Fruit fly (Drosophila melanogaster): ENCODE results near the gene aurA.

aurA gene

DNA sequence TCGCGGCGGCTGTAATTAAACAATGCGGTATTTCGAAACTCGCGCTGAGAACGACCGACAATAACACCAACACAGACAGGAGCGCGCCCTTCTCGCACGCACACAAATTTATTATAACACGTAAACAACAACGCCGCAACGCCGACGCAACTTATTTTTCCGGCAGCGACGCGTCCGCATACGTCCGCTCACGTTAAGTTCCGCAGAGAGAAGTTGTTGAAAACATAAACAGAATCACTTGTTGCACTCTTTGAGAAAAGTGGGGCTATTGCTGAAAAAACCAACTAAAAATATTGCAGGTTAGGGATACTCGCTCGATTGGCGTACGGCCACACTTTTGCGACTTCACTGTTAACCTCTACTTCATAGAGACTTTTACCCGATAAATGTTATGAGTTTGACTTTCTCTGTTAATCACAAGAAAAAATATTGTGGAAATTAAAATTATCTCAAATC is 14.0 kb upstream of the aurA start, which contains the start of gene Cad87A (continued):
- TF ChIP-seq CG43689 (GFP tag; IDR thresholded peaks at IDR 0.05), result no peak
- peak; percentile 66 for TF ChIP-seq gsb-n (tag; optimal IDR thresholded peaks at IDR 0.05)
- TF ChIP-seq Med (GFP tag), result peak; percentile 91
- TF ChIP-seq HLH3B (GFP tag; IDR thresholded peaks at IDR 0.05), result no peak
- TF ChIP-seq CG13894 (tag; optimal IDR thresholded peaks at IDR 0.05), result peak; percentile 52
- TF ChIP-seq CG8290 (GFP tag; optimal IDR thresholded peaks at IDR 0.05), result no peak
- TF ChIP-seq CG8290 (tag; optimal IDR thresholded peaks at IDR 0.05), result peak in 1 of 2 experiments; percentile 65
- no peak for TF ChIP-seq chn (GFP tag; optimal IDR thresholded peaks at IDR 0.05)
- peak; percentile 38 for TF ChIP-seq CG11504 (tag; optimal IDR thresholded peaks at IDR 0.05)
- no peak for TF ChIP-seq Ravus (GFP tag; IDR thresholded peaks at IDR 0.05)
- TF ChIP-seq Hand (GFP tag; optimal IDR thresholded peaks at IDR 0.05), result no peak
- TF ChIP-seq jumu (GFP tag; optimal IDR thresholded peaks at IDR 0.05), result no peak
- TF ChIP-seq CG2712 (tag; optimal IDR thresholded peaks at IDR 0.05), result peak; percentile 28
- no peak for TF ChIP-seq Bgb (GFP tag; IDR thresholded peaks at IDR 0.05; ENCODE audit: partially characterized antibody)
- no peak for TF ChIP-seq CG18619 (GFP tag; optimal IDR thresholded peaks at IDR 0.05)
- TF ChIP-seq Drgx (GFP tag; IDR thresholded peaks at IDR 0.05), result no peak
- TF ChIP-seq ATbp (GFP tag; optimal IDR thresholded peaks at IDR 0.05), result peak; percentile 59
- no peak for TF ChIP-seq tup (GFP tag; optimal IDR thresholded peaks at IDR 0.05)
- peak; percentile 2 for TF ChIP-seq tap (tag; optimal IDR thresholded peaks at IDR 0.05)
- TF ChIP-seq h (optimal IDR thresholded peaks at IDR 0.05), result no peak
- TF ChIP-seq CG16779 (GFP tag; IDR thresholded peaks at IDR 0.05), result no peak
- no peak for TF ChIP-seq usp (GFP tag; optimal IDR thresholded peaks at IDR 0.05)
- TF ChIP-seq CG30403 (GFP tag; optimal IDR thresholded peaks at IDR 0.05), result no peak
- no peak for TF ChIP-seq CG6654 (GFP tag; optimal IDR thresholded peaks at IDR 0.05)
- TF ChIP-seq HmgD (GFP tag; optimal IDR thresholded peaks at IDR 0.05), result peak; percentile 38
- TF ChIP-seq aop (GFP tag; IDR thresholded peaks at IDR 0.05), result no peak
- peak; percentile 36 for TF ChIP-seq trem (tag; optimal IDR thresholded peaks at IDR 0.05)
- no peak for TF ChIP-seq C15 (GFP tag; IDR thresholded peaks at IDR 0.05)
- TF ChIP-seq CG17359 (tag; optimal IDR thresholded peaks at IDR 0.05), result peak; percentile 23
- TF ChIP-seq her (GFP tag; optimal IDR thresholded peaks at IDR 0.05), result peak; percentile 21
- TF ChIP-seq TFAM (GFP tag; optimal IDR thresholded peaks at IDR 0.05), result no peak
- peak; percentile 82 for TF ChIP-seq HLHmδ (GFP tag; optimal IDR thresholded peaks at IDR 0.05)
- TF ChIP-seq CG12071 (GFP tag; optimal IDR thresholded peaks at IDR 0.05), result peak; percentile 45
- peak; percentile 15 for TF ChIP-seq unpg (GFP tag; optimal IDR thresholded peaks at IDR 0.05)
- peak in 1 of 2 experiments; percentile 85 for TF ChIP-seq tll (GFP tag; optimal IDR thresholded peaks at IDR 0.05)
- no peak for TF ChIP-seq Oaz (GFP tag; IDR thresholded peaks at IDR 0.05)
- TF ChIP-seq zfh2 (GFP tag; optimal IDR thresholded peaks at IDR 0.05), result no peak
- no peak for TF ChIP-seq toy (GFP tag; IDR thresholded peaks at IDR 0.05)
- peak; percentile 62 for TF ChIP-seq CG34376 (GFP tag; optimal IDR thresholded peaks at IDR 0.05)
- peak; percentile 2 for TF ChIP-seq sqz (GFP tag; optimal IDR thresholded peaks at IDR 0.05)
- TF ChIP-seq CG15601 (tag; optimal IDR thresholded peaks at IDR 0.05), result no peak
- TF ChIP-seq CG12769 (tag; optimal IDR thresholded peaks at IDR 0.05), result peak; percentile 52
- no peak for TF ChIP-seq CG14965 (GFP tag; optimal IDR thresholded peaks at IDR 0.05; ENCODE audit: borderline replicate concordance)
- no peak for TF ChIP-seq amos (GFP tag; IDR thresholded peaks at IDR 0.05; ENCODE audit: partially characterized antibody)
- TF ChIP-seq Blimp-1 (GFP tag; optimal IDR thresholded peaks at IDR 0.05), result no peak
- peak; percentile 57 for TF ChIP-seq CG12299 (tag; optimal IDR thresholded peaks at IDR 0.05)
- peak; percentile 39 for TF ChIP-seq NC2β (GFP tag; optimal IDR thresholded peaks at IDR 0.05)
- TF ChIP-seq sug (tag; optimal IDR thresholded peaks at IDR 0.05), result peak; percentile 20
- TF ChIP-seq ftz-f1 (GFP tag; optimal IDR thresholded peaks at IDR 0.05), result peak; percentile 60
- TF ChIP-seq CG17912 (GFP tag; optimal IDR thresholded peaks at IDR 0.05), result peak; percentile 12
- TF ChIP-seq nom (GFP tag; optimal IDR thresholded peaks at IDR 0.05), result peak; percentile 77
